Worm (Caenorhabditis elegans): ENCODE measurements around the gene K04G11.3.

The K04G11.3 gene

ce11 chrX:14339723-14340122 lies 7.8 kb downstream of the K04G11.3 start:
- TF ChIP-seq ceh-20 (GFP tag; IDR thresholded peaks at IDR 0.05) (no peak), Y5F2A.4 (GFP tag; optimal IDR thresholded peaks at IDR 0.05) (no peak), nhr-77 (tag; optimal IDR thresholded peaks at IDR 0.05) (no peak), duxl-1 (tag; optimal IDR thresholded peaks at IDR 0.05; ENCODE audit: poor library complexity) (no peak), daf-8 (GFP tag; IDR thresholded peaks at IDR 0.05) (no peak), unc-62 (GFP tag; optimal IDR thresholded peaks at IDR 0.05 in 1 of 2) (peak in 1 of 2 experiments; percentile 54), unc-62 (tag; optimal IDR thresholded peaks at IDR 0.05) (no peak), lin-13 (GFP tag; optimal IDR thresholded peaks at IDR 0.05) (no peak)

- no peak for TF ChIP-seq saeg-2 (GFP tag; IDR thresholded peaks at IDR 0.05)
- TF ChIP-seq lin-15B (tag; optimal IDR thresholded peaks at IDR 0.05) = no peak
- TF ChIP-seq unc-62 (GFP tag; optimal IDR thresholded peaks at IDR 0.05 in 1 of 2) = peak in 1 of 2 experiments; percentile 84
- TF ChIP-seq unc-62 (tag; optimal IDR thresholded peaks at IDR 0.05) = no peak
Observed at ce11 chrX:14338896-14339295, 8.6 kb downstream of the K04G11.3 start.

ce11 chrX:14335621-14336020 lies 11.9 kb downstream of the K04G11.3 start:
- TF ChIP-seq zag-1 (tag; optimal IDR thresholded peaks at IDR 0.05) (no peak), nhr-25 (tag; optimal IDR thresholded peaks at IDR 0.05; ENCODE audit: borderline replicate concordance, insufficient read depth) (no peak), zfp-3 (GFP tag; conservative IDR thresholded peaks at IDR 0.05) (no peak), T20F7.1 (GFP tag; optimal IDR thresholded peaks at IDR 0.05) (no peak), hlh-11 (tag; optimal IDR thresholded peaks at IDR 0.05) (peak; percentile 22), sdz-12 (GFP tag; optimal IDR thresholded peaks at IDR 0.05) (no peak), set-16 (GFP tag; IDR thresholded peaks at IDR 0.05) (peak; percentile 22; the same call in 1 of the 2 replicates), ceh-62 (tag; optimal IDR thresholded peaks at IDR 0.05) (no peak), aha-1 (tag) (no peak), pqm-1 (tag; optimal IDR thresholded peaks at IDR 0.05) (no peak), ceh-28 (tag; optimal IDR thresholded peaks at IDR 0.05) (no peak), hmg-1.1 (GFP tag; IDR thresholded peaks at IDR 0.05) (no peak), unc-39 (tag; optimal IDR thresholded peaks at IDR 0.05) (no peak), D1046.2 (GFP tag; IDR thresholded peaks at IDR 0.05) (no peak), snpc-1.2 (GFP tag; IDR thresholded peaks at IDR 0.05) (no peak)

- no peak for TF ChIP-seq nhr-48 (tag; optimal IDR thresholded peaks at IDR 0.05)
- TF ChIP-seq gei-8 (GFP tag; optimal IDR thresholded peaks at IDR 0.05) = no peak
- TF ChIP-seq tag-97 (GFP tag; IDR thresholded peaks at IDR 0.05) = no peak
- no peak for TF ChIP-seq F10B5.3 (tag; optimal IDR thresholded peaks at IDR 0.05)
- no peak for TF ChIP-seq ceh-28 (tag; optimal IDR thresholded peaks at IDR 0.05)
- TF ChIP-seq dve-1 (tag; optimal IDR thresholded peaks at IDR 0.05; ENCODE audit: insufficient read depth) = no peak
- TF ChIP-seq nhr-102 (tag; optimal IDR thresholded peaks at IDR 0.05) = no peak
- TF ChIP-seq set-16 (GFP tag; IDR thresholded peaks at IDR 0.05) = no peak
- TF ChIP-seq ceh-62 (tag; optimal IDR thresholded peaks at IDR 0.05) = no peak
- no peak for TF ChIP-seq dmd-8 (GFP tag; IDR thresholded peaks at IDR 0.05)
- TF ChIP-seq zip-11 (GFP tag; IDR thresholded peaks at IDR 0.05) = no peak
Observed at ce11 chrX:14335220-14335619, 12.3 kb downstream of the K04G11.3 start, which contains the start of gene K04G11.1. TSS of gene K04G11.1 (plus strand) at chrX:14335520.

ce11 chrX:14334151-14334550 lies 13.3 kb downstream of the K04G11.3 start:
- TF ChIP-seq ztf-11 (tag; optimal IDR thresholded peaks at IDR 0.05) (no peak), Y75B8A.6 (GFP tag; IDR thresholded peaks at IDR 0.05) (no peak), hlh-30 (tag; optimal IDR thresholded peaks at IDR 0.05; ENCODE audit: insufficient read depth) (peak; percentile 37), nhr-28 (tag; optimal IDR thresholded peaks at IDR 0.05) (peak; percentile 17)

Measured in whole organism, L4 larva.